Fruit fly (Drosophila melanogaster): ENCODE results near the gene CG7914.

- TF ChIP-seq gl (tag; optimal IDR thresholded peaks at IDR 0.05) (no peak), CG34367 (tag; optimal IDR thresholded peaks at IDR 0.05) (no peak), CG8301 (tag; optimal IDR thresholded peaks at IDR 0.05) (no peak), D1 (tag; optimal IDR thresholded peaks at IDR 0.05) (no peak), EcR (GFP tag; optimal IDR thresholded peaks at IDR 0.05) (no peak), CG17806 (tag; optimal IDR thresholded peaks at IDR 0.05) (no peak), CG9948 (tag; optimal IDR thresholded peaks at IDR 0.05) (no peak)
Measured at dm6 chrX:19189903-19190302, 3.3 kb downstream of the CG7914 start, which contains the start of gene HP1D3csd.
